Worm (Caenorhabditis elegans): ENCODE results near the gene set-2.

The set-2 gene

DNA sequence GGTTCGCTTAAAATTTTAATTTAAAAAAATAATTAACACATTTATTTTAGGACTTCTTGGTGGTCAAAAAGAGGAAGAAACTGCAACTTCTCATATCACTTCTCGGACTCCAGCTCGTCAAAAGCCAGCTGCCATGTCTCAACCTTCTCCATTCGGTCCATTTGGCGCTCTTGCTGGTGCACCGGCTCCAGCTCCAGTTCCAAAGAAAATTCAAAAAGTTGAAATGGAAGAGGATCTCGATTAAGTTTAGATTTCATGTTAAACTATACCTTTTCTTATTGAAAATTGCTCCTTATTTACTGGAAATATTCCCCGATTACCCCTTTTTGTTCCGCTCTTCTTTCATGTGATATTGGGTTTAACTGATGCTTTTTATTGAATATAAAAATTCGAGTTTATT, 16.3 kb downstream of the set-2 start:
- TF ChIP-seq ztf-16 (tag; optimal IDR thresholded peaks at IDR 0.05): no peak
- no peak for TF ChIP-seq eyg-1 (tag; optimal IDR thresholded peaks at IDR 0.05)
- no peak for TF ChIP-seq ttx-3 (tag; optimal IDR thresholded peaks at IDR 0.05)
- no peak for TF ChIP-seq rnt-1 (tag; optimal IDR thresholded peaks at IDR 0.05)
- no peak for TF ChIP-seq ceh-2 (tag; optimal IDR thresholded peaks at IDR 0.05)

DNA sequence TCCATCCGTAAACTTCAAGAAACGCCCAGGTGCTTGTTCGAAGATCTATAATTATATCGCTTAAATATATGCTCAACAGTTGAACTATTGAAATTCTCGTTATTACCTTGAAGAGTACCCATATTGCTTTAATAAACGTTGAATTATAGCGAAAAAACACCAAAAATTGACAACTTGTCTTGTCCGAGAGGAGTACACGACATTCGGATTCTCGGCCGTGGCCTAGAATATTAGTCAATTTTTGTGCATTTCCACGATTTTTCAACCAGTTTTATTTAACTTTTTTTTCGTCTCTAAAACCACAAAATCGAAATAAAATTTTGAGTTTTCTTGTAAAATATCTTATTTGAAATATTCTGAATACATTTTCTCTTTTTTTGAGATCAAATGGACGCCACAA, 17.7 kb downstream of the set-2 start, which contains the start of the genes F26F4.9 and cee-1:
F26F4.9 (minus strand) TSS at position 205 of the 400 bp plus-strand sequence.
cee-1 (plus strand) TSS at position 383 of the 400 bp plus-strand sequence.
- peak; percentile 25 for TF ChIP-seq ref-2 (tag; optimal IDR thresholded peaks at IDR 0.05)
- peak; percentile 38 for TF ChIP-seq ceh-18 (tag; optimal IDR thresholded peaks at IDR 0.05)
- no peak for TF ChIP-seq K09A11.1 (tag; optimal IDR thresholded peaks at IDR 0.05; ENCODE audit: insufficient read depth)
- TF ChIP-seq odd-2 (tag; optimal IDR thresholded peaks at IDR 0.05): no peak
- no peak for TF ChIP-seq ceh-48 (tag; optimal IDR thresholded peaks at IDR 0.05)
- peak; percentile 7 for TF ChIP-seq rnt-1 (tag; optimal IDR thresholded peaks at IDR 0.05)
- no peak for TF ChIP-seq ceh-30 (tag; optimal IDR thresholded peaks at IDR 0.05)
- peak; percentile 13 for TF ChIP-seq ztf-16 (tag; optimal IDR thresholded peaks at IDR 0.05)
- TF ChIP-seq ets-4 (tag; optimal IDR thresholded peaks at IDR 0.05): peak; percentile 75
- TF ChIP-seq fax-1 (tag; optimal IDR thresholded peaks at IDR 0.05): peak; percentile 2
- TF ChIP-seq unc-55 (GFP tag; optimal IDR thresholded peaks at IDR 0.05): peak; percentile 30
- peak; percentile 71 for TF ChIP-seq tbx-7 (tag; optimal IDR thresholded peaks at IDR 0.05)
- peak; percentile 39 for TF ChIP-seq lim-6 (tag; optimal IDR thresholded peaks at IDR 0.05)
- no peak for TF ChIP-seq pqm-1 (tag; optimal IDR thresholded peaks at IDR 0.05)
- peak; percentile 52 for TF ChIP-seq zip-5 (tag; optimal IDR thresholded peaks at IDR 0.05)
- TF ChIP-seq npax-4 (tag; optimal IDR thresholded peaks at IDR 0.05): no peak
- TF ChIP-seq hlh-8 (tag; optimal IDR thresholded peaks at IDR 0.05): peak; percentile 72
- peak; percentile 85 for TF ChIP-seq ceh-31 (tag; optimal IDR thresholded peaks at IDR 0.05)
- peak; percentile 71 for TF ChIP-seq ceh-2 (tag; optimal IDR thresholded peaks at IDR 0.05)
- TF ChIP-seq C08G9.2 (tag; optimal IDR thresholded peaks at IDR 0.05): peak; percentile 85

DNA sequence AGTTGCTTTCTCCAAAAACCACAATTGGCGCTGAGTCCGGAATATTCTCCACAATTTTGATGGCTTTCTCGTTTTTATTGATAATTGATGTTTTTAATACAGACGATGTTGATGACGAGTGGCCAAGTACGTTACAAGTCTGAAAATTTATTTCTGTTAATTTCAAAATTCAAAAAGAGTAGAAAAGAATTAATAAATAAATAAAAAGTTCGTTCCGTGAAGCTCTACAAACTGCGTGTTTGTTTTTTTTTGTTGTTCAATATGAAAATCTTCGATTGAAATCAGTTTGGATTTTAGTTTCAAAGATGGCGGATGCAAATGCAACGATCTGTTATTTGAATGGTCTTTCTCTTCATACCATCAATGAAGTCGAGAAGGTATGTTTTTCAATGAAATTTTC, 19.0 kb downstream of the set-2 start, which contains the start of gene F26F4.2:
F26F4.2 (plus strand) TSS at position 301 of the 400 bp plus-strand sequence.
- no peak for TF ChIP-seq pqm-1 (tag; optimal IDR thresholded peaks at IDR 0.05)

DNA sequence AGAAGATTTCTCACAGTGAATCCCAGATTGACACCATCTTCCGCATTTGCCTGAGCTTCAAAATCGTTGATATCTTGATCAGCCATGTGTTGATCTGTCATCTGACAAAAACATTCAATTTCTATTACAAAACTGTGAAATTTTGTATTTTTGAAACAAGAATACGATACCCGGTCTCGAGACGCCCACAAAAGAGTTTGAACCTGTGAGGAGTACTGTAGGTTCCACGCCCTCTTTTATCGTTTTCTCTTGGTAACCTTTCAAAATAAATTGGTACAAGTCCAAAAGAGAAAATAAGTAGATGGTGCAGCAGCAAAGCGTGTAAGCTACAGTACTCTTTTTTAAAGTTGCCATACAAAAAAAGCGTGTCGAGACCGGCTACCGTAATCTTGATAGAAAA, 20.1 kb downstream of the set-2 start, which contains the start of gene F26F4.12:
F26F4.12 (minus strand) TSS at position 101 of the 400 bp plus-strand sequence.
- TF ChIP-seq pqm-1 (tag; optimal IDR thresholded peaks at IDR 0.05): no peak
- no peak for TF ChIP-seq hlh-30 (tag; optimal IDR thresholded peaks at IDR 0.05; ENCODE audit: insufficient read depth)
- TF ChIP-seq pat-9 (tag; optimal IDR thresholded peaks at IDR 0.05): no peak
- no peak for TF ChIP-seq ceh-19 (GFP tag; optimal IDR thresholded peaks at IDR 0.05)
- TF ChIP-seq zip-5 (tag; optimal IDR thresholded peaks at IDR 0.05): no peak
- no peak for TF ChIP-seq ceh-9 (tag; optimal IDR thresholded peaks at IDR 0.05)
- TF ChIP-seq ceh-2 (tag; optimal IDR thresholded peaks at IDR 0.05): no peak
- no peak for TF ChIP-seq ztf-16 (tag; optimal IDR thresholded peaks at IDR 0.05)
- no peak for TF ChIP-seq lin-11 (tag; optimal IDR thresholded peaks at IDR 0.05)
- TF ChIP-seq ref-2 (tag; optimal IDR thresholded peaks at IDR 0.05): no peak
- no peak for TF ChIP-seq K09A11.1 (tag; optimal IDR thresholded peaks at IDR 0.05; ENCODE audit: insufficient read depth)
- no peak for TF ChIP-seq ceh-31 (tag; optimal IDR thresholded peaks at IDR 0.05)
- TF ChIP-seq ceh-22 (tag; optimal IDR thresholded peaks at IDR 0.05): no peak
- no peak for TF ChIP-seq ttx-3 (tag; optimal IDR thresholded peaks at IDR 0.05)
- TF ChIP-seq unc-55 (GFP tag; optimal IDR thresholded peaks at IDR 0.05): no peak
- TF ChIP-seq gmeb-2 (tag; optimal IDR thresholded peaks at IDR 0.05): no peak
- no peak for TF ChIP-seq ceh-30 (tag; optimal IDR thresholded peaks at IDR 0.05)
- no peak for TF ChIP-seq unc-86 (tag; optimal IDR thresholded peaks at IDR 0.05)
- TF ChIP-seq ceh-18 (tag; optimal IDR thresholded peaks at IDR 0.05): no peak
- no peak for TF ChIP-seq rnt-1 (tag; optimal IDR thresholded peaks at IDR 0.05)

DNA sequence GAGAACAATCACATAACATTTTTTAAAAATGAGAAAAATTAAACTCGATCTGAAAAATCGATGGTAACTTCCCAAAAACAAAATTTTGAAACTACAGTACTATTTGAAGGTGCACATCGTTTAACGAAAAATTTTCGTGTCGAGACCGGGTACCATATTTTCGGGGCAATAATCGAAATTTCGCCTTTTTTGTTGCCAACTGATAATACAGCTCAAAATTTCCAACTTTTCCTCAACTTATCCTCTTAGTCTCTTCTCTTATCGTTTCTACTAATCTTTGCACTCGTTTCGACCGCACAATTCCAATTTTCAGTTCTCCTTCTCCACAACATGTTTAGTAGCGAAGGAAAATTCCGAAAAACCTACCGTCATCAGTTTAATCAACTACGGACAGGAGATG, 23.1 kb downstream of the set-2 start, which contains the start of gene rom-1:
rom-1 (plus strand) TSS at position 301 of the 400 bp plus-strand sequence.
- TF ChIP-seq mec-3 (tag; optimal IDR thresholded peaks at IDR 0.05; ENCODE audit: borderline replicate concordance) (no peak), ceh-2 (tag; optimal IDR thresholded peaks at IDR 0.05) (no peak), ceh-48 (tag; optimal IDR thresholded peaks at IDR 0.05) (no peak), hlh-8 (tag; optimal IDR thresholded peaks at IDR 0.05) (no peak)
